Worm (Caenorhabditis elegans): Measurements from ENCODE around the gene ceh-53.

The ceh-53 gene

DNA sequence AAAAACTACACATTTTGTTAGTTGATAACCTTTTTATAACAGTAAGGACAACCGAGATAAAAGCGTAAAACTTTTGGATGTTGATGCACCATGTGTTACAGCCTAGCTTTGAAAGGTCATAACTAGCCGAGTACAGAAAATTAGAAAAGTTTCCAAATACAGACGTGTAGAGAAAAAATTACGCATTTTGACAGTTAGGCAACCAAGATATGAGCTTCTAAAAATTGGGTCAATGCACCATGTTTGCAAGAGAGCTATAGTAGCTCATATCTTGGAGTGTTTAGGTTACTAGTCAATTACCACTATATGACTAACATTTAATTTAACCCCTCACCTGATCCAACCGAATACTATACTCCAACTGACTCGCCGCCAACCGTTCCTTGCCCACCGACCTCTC, 54.9 kb downstream of the ceh-53 start:
- TF ChIP-seq F10E7.11 (tag; optimal IDR thresholded peaks at IDR 0.05) = no peak
- TF ChIP-seq Y79H2A.3 (GFP tag; conservative IDR thresholded peaks at IDR 0.05) = no peak
- TF ChIP-seq ztf-18 (tag; optimal IDR thresholded peaks at IDR 0.05) = no peak
- no peak for TF ChIP-seq F57A8.1 (GFP tag; optimal IDR thresholded peaks at IDR 0.05)
- TF ChIP-seq ztf-6 (GFP tag; IDR thresholded peaks at IDR 0.05) = no peak
- no peak for TF ChIP-seq lsy-27 (tag; optimal IDR thresholded peaks at IDR 0.05; ENCODE audit: borderline replicate concordance, insufficient read depth)
- no peak for TF ChIP-seq mel-28 (tag; optimal IDR thresholded peaks at IDR 0.05; ENCODE audit: borderline replicate concordance)
- no peak for TF ChIP-seq T26A5.8 (tag; optimal IDR thresholded peaks at IDR 0.05)
- no peak for TF ChIP-seq egl-44 (GFP tag; IDR thresholded peaks at IDR 0.05)

All from whole organism, young adult.